Worm (Caenorhabditis elegans): ENCODE data around the gene F55G11.4.

DNA sequence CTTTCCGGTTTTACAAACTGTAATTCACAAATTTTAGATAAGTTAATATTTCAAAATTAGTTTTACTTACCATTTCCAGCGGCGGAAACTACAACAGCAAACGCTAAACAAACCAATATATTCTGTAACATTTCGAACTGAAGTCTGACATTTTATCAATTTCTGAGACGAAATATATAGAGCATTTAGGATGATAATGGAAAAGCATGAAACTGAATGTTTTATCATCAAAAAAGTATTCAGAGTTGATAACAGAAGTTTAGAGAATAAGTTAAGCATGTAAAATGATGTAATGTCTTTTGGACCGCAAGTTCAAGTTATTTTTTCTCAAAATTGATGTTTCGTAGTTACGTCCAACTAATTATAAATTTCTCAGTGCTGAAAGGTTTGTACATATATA lies 4.3 kb upstream of the F55G11.4 start, which contains the start of gene F55G11.2:
- TF ChIP-seq him-1 (tag; optimal IDR thresholded peaks at IDR 0.05), result no peak
- no peak for TF ChIP-seq dao-5 (tag; optimal IDR thresholded peaks at IDR 0.05)

All from whole organism, L4/young adult.